Fruit fly (Drosophila melanogaster): ENCODE measurements around the gene Wnt10.
A peak's percentile ranks its signal among the peaks of the same experiment; 100 is the strongest.

The Wnt10 gene

DNA sequence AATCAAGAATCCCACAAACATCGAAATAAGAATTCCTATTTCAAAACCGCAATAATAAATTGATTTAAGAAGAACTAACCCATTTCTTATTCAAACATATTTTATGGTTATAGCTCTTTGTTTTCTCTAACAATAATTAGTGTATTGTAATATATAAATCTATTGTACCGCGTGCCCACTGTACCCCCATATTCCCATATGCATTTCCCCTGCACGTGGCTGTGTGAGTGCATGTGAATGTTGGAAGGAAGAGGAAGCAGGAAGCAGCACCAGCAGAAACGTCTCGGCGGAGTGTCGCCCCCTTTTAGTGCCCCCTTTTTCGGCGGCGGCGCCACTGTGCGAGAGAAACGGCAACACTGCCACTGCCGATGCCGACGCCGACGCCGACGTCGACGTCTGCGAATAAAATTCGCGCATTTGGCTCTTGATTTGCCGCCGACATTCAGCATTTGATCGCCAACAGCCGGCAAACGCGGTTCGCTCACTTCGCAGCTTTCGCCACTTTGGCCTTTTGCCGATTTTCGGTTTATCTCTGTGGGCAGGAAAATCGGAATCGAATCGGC, 60.2 kb downstream of the Wnt10 start (continued):
- TF ChIP-seq fd96Cb (tag; optimal IDR thresholded peaks at IDR 0.05) (peak; percentile 28), Vsx1 (GFP tag; optimal IDR thresholded peaks at IDR 0.05) (no peak), CG9932 (GFP tag; IDR thresholded peaks at IDR 0.05) (peak; percentile 72), Usf (GFP tag; optimal IDR thresholded peaks at IDR 0.05) (peak; percentile 42), run (tag; optimal IDR thresholded peaks at IDR 0.05) (no peak), E2f2 (GFP tag; IDR thresholded peaks at IDR 0.05) (0 out of 2 replicates have a peak, but pooled peaks have one; percentile 15), tup (GFP tag; optimal IDR thresholded peaks at IDR 0.05) (peak; percentile 8), Rfx (GFP tag; IDR thresholded peaks at IDR 0.05) (peak; percentile 65), CG2120 (GFP tag; optimal IDR thresholded peaks at IDR 0.05) (peak; percentile 81), peb (GFP tag; IDR thresholded peaks at IDR 0.05) (no peak), CG8290 (GFP tag; optimal IDR thresholded peaks at IDR 0.05) (no peak), CG8290 (tag; optimal IDR thresholded peaks at IDR 0.05) (peak in 1 of 2 experiments; percentile 62), Dad (GFP tag; optimal IDR thresholded peaks at IDR 0.05) (peak; percentile 27), Dp (GFP tag; optimal IDR thresholded peaks at IDR 0.05) (no peak), CG9215 (GFP tag; IDR thresholded peaks at IDR 0.05) (peak; percentile 52), CG32532 (GFP tag; IDR thresholded peaks at IDR 0.05) (peak; percentile 82), dysf (GFP tag; IDR thresholded peaks at IDR 0.05) (peak; percentile 52; the same call in 2 of the 3 replicates), mirr (GFP tag; optimal IDR thresholded peaks at IDR 0.05) (no peak), bbx (GFP tag; IDR thresholded peaks at IDR 0.05; ENCODE audit: partially characterized antibody) (0 out of 2 replicates have a peak, but pooled peaks have one; percentile 13), CG1529 (GFP tag; optimal IDR thresholded peaks at IDR 0.05) (no peak), sna (GFP tag; IDR thresholded peaks at IDR 0.05; ENCODE audit: partially characterized antibody) (no peak), CG17829 (tag; optimal IDR thresholded peaks at IDR 0.05) (no peak), CG6254 (GFP tag; optimal IDR thresholded peaks at IDR 0.05) (peak; percentile 43), CG14667 (GFP tag; IDR thresholded peaks at IDR 0.05) (0 out of 2 replicates have a peak, but pooled peaks have one; percentile 18), CG1024 (GFP tag; IDR thresholded peaks at IDR 0.05) (0 out of 2 replicates have a peak, but pooled peaks have one; percentile 30), lilli (GFP tag; optimal IDR thresholded peaks at IDR 0.05) (peak; percentile 66), Six4 (GFP tag; optimal IDR thresholded peaks at IDR 0.05) (peak; percentile 14), org-1 (GFP tag; optimal IDR thresholded peaks at IDR 0.05) (no peak), CG2889 (GFP tag; IDR thresholded peaks at IDR 0.05) (peak; percentile 31; the same call in 1 of the 3 replicates), gfzf (GFP tag; optimal IDR thresholded peaks at IDR 0.05) (no peak), Nf-YC (tag; optimal IDR thresholded peaks at IDR 0.05) (no peak), CG12942 (GFP tag; optimal IDR thresholded peaks at IDR 0.05) (peak; percentile 10), CG4282 (GFP tag; optimal IDR thresholded peaks at IDR 0.05) (no peak), sisA (GFP tag; IDR thresholded peaks at IDR 0.05) (peak; percentile 53), CG3847 (GFP tag; IDR thresholded peaks at IDR 0.05) (0 out of 2 replicates have a peak, but pooled peaks have one; percentile 8), CG43689 (GFP tag; IDR thresholded peaks at IDR 0.05) (no peak), ro (GFP tag; IDR thresholded peaks at IDR 0.05) (no peak), danr (GFP tag; IDR thresholded peaks at IDR 0.05) (0 out of 2 replicates have a peak, but pooled peaks have one; percentile 34), gt (GFP tag; IDR thresholded peaks at IDR 0.05) (no peak), Ravus (GFP tag; IDR thresholded peaks at IDR 0.05) (peak; percentile 28), Xbp1 (GFP tag; optimal IDR thresholded peaks at IDR 0.05) (peak; percentile 32), eyg (GFP tag; optimal IDR thresholded peaks at IDR 0.05) (peak; percentile 16), CG11504 (tag; optimal IDR thresholded peaks at IDR 0.05) (peak; percentile 3), dpn (GFP tag; optimal IDR thresholded peaks at IDR 0.05) (peak in 1 of 2 experiments; percentile 29), CG33213 (GFP tag; optimal IDR thresholded peaks at IDR 0.05) (peak; percentile 21), CG13775 (GFP tag; optimal IDR thresholded peaks at IDR 0.05) (peak; percentile 34), Antp (GFP tag; optimal IDR thresholded peaks at IDR 0.05) (peak; percentile 57), Sox102F (GFP tag; optimal IDR thresholded peaks at IDR 0.05) (peak; percentile 10), CG34376 (GFP tag; optimal IDR thresholded peaks at IDR 0.05) (peak; percentile 13), caup (GFP tag; optimal IDR thresholded peaks at IDR 0.05; ENCODE audit: severe bottlenecking) (peak; percentile 8), Abd-B (GFP tag; optimal IDR thresholded peaks at IDR 0.05) (no peak)
